Fruit fly (Drosophila melanogaster) whole organism, wandering third instar larva: ENCODE measurements around the gene CG12259.
A peak's percentile ranks its signal among the peaks of the same experiment; 100 is the strongest.

Experiments used
- Abd-B ChIP-seq: fragments of >200 bp; optimal IDR thresholded peaks from 2 replicates; lab custom pipeline; 2017; ENCODE audit warnings: missing biosample characterization, missing genetic modification characterization
- CG32264 ChIP-seq: fragments of 200-800 bp; sonication (Bioruptor generic); optimal IDR thresholded peaks from 2 replicates; lab custom pipeline; 2016; ENCODE audit warnings: missing biosample characterization, missing genetic modification characterization
- CG9705 ChIP-seq: fragments of 200-800 bp; sonication (Bioruptor generic); optimal IDR thresholded peaks from 2 replicates; lab custom pipeline; 2018; ENCODE audit warnings: missing biosample characterization, mild to moderate bottlenecking, missing genetic modification characterization
- CrebA ChIP-seq: fragments of 200-800 bp; sonication (Bioruptor generic); optimal IDR thresholded peaks from 2 replicates; lab custom pipeline; 2016; ENCODE audit warnings: missing biosample characterization, mild to moderate bottlenecking, missing genetic modification characterization, borderline replicate concordance
- Dfd ChIP-seq: fragments of >200 bp; optimal IDR thresholded peaks from 2 replicates; lab custom pipeline; 2017; ENCODE audit warnings: missing biosample characterization, missing genetic modification characterization
- Dif ChIP-seq: fragments of 200-275, 200-300 bp; sonication (Bioruptor generic); optimal IDR thresholded peaks from 2 replicates; lab custom pipeline; 2018; ENCODE audit warnings: missing biosample characterization, missing genetic modification characterization; ENCODE audit not compliant: partially characterized antibody
- GATAd ChIP-seq: sonication (Bioruptor generic); optimal IDR thresholded peaks from 2 replicates; lab custom pipeline; 2016; ENCODE audit warnings: missing biosample characterization, missing genetic modification characterization
- HLH106 ChIP-seq: fragments of 200-800 bp; optimal IDR thresholded peaks from 3 replicates; lab custom pipeline; 2019; ENCODE audit warnings: missing biosample characterization, mild to moderate bottlenecking, missing genetic modification characterization, moderate library complexity
- Hnf4 ChIP-seq: fragments of 200-800 bp; sonication (Bioruptor generic); optimal IDR thresholded peaks from 2 replicates; lab custom pipeline; 2016; ENCODE audit warnings: missing biosample characterization, mild to moderate bottlenecking, missing genetic modification characterization
- Hr78 ChIP-seq: fragments of >200 bp; optimal IDR thresholded peaks from 2 replicates; lab custom pipeline; 2017; ENCODE audit warnings: missing biosample characterization, missing genetic modification characterization
- Hr83 ChIP-seq: fragments of 200-300 bp; sonication (Bioruptor generic); optimal IDR thresholded peaks from 2 replicates; lab custom pipeline; 2016; ENCODE audit warnings: missing biosample characterization, mild to moderate bottlenecking, missing genetic modification characterization, moderate library complexity; ENCODE audit not compliant: poor library complexity, severe bottlenecking
- Jra ChIP-seq: sonication (Bioruptor generic); optimal IDR thresholded peaks from 2 replicates; lab custom pipeline; 2016; ENCODE audit warnings: missing biosample characterization, missing genetic modification characterization
- Mio ChIP-seq: sonication (Bioruptor generic); optimal IDR thresholded peaks from 2 replicates; lab custom pipeline; 2016; ENCODE audit warnings: missing biosample characterization, missing genetic modification characterization
- Myc ChIP-seq: fragments of >200 bp; optimal IDR thresholded peaks from 2 replicates; lab custom pipeline; 2017
- N ChIP-seq: fragments of >200 bp; optimal IDR thresholded peaks from 2 replicates; lab custom pipeline; 2018; ENCODE audit warnings: missing biosample characterization, missing external identifiers, missing genetic modification characterization
- OdsH ChIP-seq: fragments of 200-800 bp; sonication (Bioruptor generic); optimal IDR thresholded peaks from 2 replicates; lab custom pipeline; 2016; ENCODE audit warnings: missing biosample characterization, mild to moderate bottlenecking, missing genetic modification characterization
- Rel ChIP-seq, 2 experiments: fragments of 200-800 bp; sonication (Bioruptor generic) in 1 of 2; optimal IDR thresholded peaks; 2 replicates in 1 of 2; 3 replicates in 1 of 2; lab custom pipeline; 2016 to 2019; ENCODE audit warnings: mild to moderate bottlenecking in 2 of 2, missing biosample characterization in 2 of 2, missing genetic modification characterization in 2 of 2, moderate library complexity in 1 of 2
- Sp1 ChIP-seq: fragments of 200-800 bp; sonication (Bioruptor generic); optimal IDR thresholded peaks from 3 replicates; lab custom pipeline; 2019; ENCODE audit warnings: missing biosample characterization, mild to moderate bottlenecking, missing genetic modification characterization, moderate library complexity
- Vsx2 ChIP-seq: fragments of 200-300, 225-300 bp; sonication (Bioruptor generic); optimal IDR thresholded peaks from 2 replicates; lab custom pipeline; 2018; ENCODE audit warnings: missing biosample characterization, missing genetic modification characterization; ENCODE audit not compliant: partially characterized antibody
- br ChIP-seq: fragments of 200-800 bp; sonication (Bioruptor generic); optimal IDR thresholded peaks from 2 replicates; lab custom pipeline; 2016; ENCODE audit warnings: missing biosample characterization, missing genetic modification characterization
- brk ChIP-seq: fragments of 200-800 bp; sonication (Bioruptor generic); optimal IDR thresholded peaks from 2 replicates; lab custom pipeline; 2016; ENCODE audit warnings: missing biosample characterization, mild to moderate bottlenecking, missing genetic modification characterization
- dl ChIP-seq, 2 experiments: fragments of 175-275, 200-275 bp in 1 of 2; fragments of 200-275 bp in 1 of 2; sonication (Bioruptor generic); optimal IDR thresholded peaks; lab custom pipeline; 2018; ENCODE audit warnings: mild to moderate bottlenecking in 2 of 2, missing biosample characterization in 2 of 2, missing genetic modification characterization in 2 of 2, moderate library complexity in 2 of 2; ENCODE audit not compliant: partially characterized antibody in 2 of 2, insufficient read depth in 1 of 2
- dmrt93B ChIP-seq: fragments of 200-800 bp; sonication (Bioruptor generic); optimal IDR thresholded peaks from 2 replicates; lab custom pipeline; 2018; ENCODE audit warnings: missing biosample characterization, mild to moderate bottlenecking, missing genetic modification characterization
- dsf ChIP-seq: sonication (Bioruptor generic); optimal IDR thresholded peaks from 2 replicates; lab custom pipeline; 2016; ENCODE audit warnings: missing biosample characterization, missing genetic modification characterization, borderline replicate concordance
- ey ChIP-seq: fragments of 200-800 bp; sonication (Bioruptor generic); optimal IDR thresholded peaks from 2 replicates; lab custom pipeline; 2016; ENCODE audit warnings: missing biosample characterization, missing genetic modification characterization
- foxo ChIP-seq, 2 experiments: fragments of 200-800 bp; sonication (Bioruptor generic); optimal IDR thresholded peaks; 2 replicates in 1 of 2; 3 replicates in 1 of 2; lab custom pipeline; 2016 to 2017; ENCODE audit warnings: missing biosample characterization in 2 of 2, missing genetic modification characterization in 2 of 2
- fru ChIP-seq: fragments of 200-800 bp; sonication (Bioruptor generic); optimal IDR thresholded peaks from 3 replicates; lab custom pipeline; 2016; ENCODE audit warnings: missing biosample characterization, mild to moderate bottlenecking, missing genetic modification characterization
- h ChIP-seq: fragments of 200-800 bp; sonication (Bioruptor generic); optimal IDR thresholded peaks from 3 replicates; lab custom pipeline; 2016; ENCODE audit warnings: missing biosample characterization, mild to moderate bottlenecking, missing genetic modification characterization
- jim ChIP-seq: fragments of 175-275, 200-325 bp; sonication (Bioruptor generic); optimal IDR thresholded peaks from 2 replicates; lab custom pipeline; 2016; ENCODE audit warnings: missing biosample characterization, mild to moderate bottlenecking, missing genetic modification characterization
- lola ChIP-seq: fragments of >200 bp; optimal IDR thresholded peaks from 2 replicates; lab custom pipeline; 2017; ENCODE audit warnings: missing biosample characterization, missing genetic modification characterization
- pan ChIP-seq: fragments of >200 bp; optimal IDR thresholded peaks from 2 replicates; lab custom pipeline; 2017
- psq ChIP-seq: fragments of 200-800 bp; sonication (Bioruptor generic); optimal IDR thresholded peaks from 3 replicates; lab custom pipeline; 2017; ENCODE audit warnings: missing biosample characterization, mild to moderate bottlenecking, missing genetic modification characterization, moderate library complexity
- rgr ChIP-seq: fragments of 200-800 bp; sonication (Bioruptor generic); optimal IDR thresholded peaks from 3 replicates; lab custom pipeline; 2016; ENCODE audit warnings: missing biosample characterization, mild to moderate bottlenecking, missing genetic modification characterization
- sage ChIP-seq: fragments of 200-800 bp; sonication (Bioruptor generic); optimal IDR thresholded peaks from 2 replicates; lab custom pipeline; 2016; ENCODE audit warnings: missing biosample characterization, mild to moderate bottlenecking, missing genetic modification characterization
- sv ChIP-seq: fragments of 200-800 bp; sonication (Bioruptor generic); optimal IDR thresholded peaks from 3 replicates; lab custom pipeline; 2016; ENCODE audit warnings: missing biosample characterization, missing genetic modification characterization
- tai ChIP-seq: sonication (Bioruptor generic); optimal IDR thresholded peaks from 2 replicates; lab custom pipeline; 2016; ENCODE audit warnings: missing biosample characterization, missing genetic modification characterization
- usp ChIP-seq: fragments of >200 bp; optimal IDR thresholded peaks from 2 replicates; lab custom pipeline; 2017; ENCODE audit warnings: missing biosample characterization, missing genetic modification characterization
- woc ChIP-seq: sonication (Bioruptor generic); optimal IDR thresholded peaks from 2 replicates; lab custom pipeline; 2016; ENCODE audit warnings: missing biosample characterization, mild to moderate bottlenecking, missing genetic modification characterization

Gene CG12259

DNA sequence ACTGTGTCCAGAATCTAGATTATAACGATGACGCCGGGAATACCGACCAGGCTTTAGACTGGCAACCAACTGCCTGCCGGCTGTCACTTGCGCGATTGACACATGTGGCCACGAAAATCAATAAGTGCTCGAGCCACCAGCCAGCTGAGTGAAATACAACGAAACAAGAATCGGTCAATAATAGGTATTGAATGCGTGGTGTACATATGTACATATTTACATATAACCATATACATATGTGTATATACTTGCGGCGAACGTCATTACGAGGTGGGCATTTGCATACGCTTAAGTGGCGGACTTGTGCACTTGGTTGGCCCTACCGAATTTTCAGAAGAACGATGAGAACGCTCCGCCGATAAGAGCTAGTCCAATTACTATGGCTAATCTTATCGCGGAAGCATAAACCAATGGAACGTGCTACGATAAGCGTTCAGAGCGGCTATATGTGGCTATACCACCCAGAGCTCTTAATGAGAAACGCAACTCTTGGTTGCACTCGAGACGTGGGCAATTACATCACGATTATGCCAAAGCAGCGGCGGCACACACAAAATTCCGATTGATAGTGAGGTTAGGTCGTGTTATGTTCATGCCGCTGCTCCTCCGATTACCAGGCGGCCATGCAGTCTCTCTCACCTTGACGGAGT lies 25.8 kb upstream of the CG12259 start:
- no peak for TF ChIP-seq dl (GFP tag; optimal IDR thresholded peaks at IDR 0.05; lab: Kevin White, UChicago; ENCODE audit: insufficient read depth in 1 of 2, partially characterized antibody in 2 of 2)
- TF ChIP-seq dsf: no peak
- TF ChIP-seq h: peak; percentile 48
- TF ChIP-seq usp (GFP tag; lab: Kevin White, UChicago): no peak
- TF ChIP-seq CG32264 (GFP tag; lab: Kevin White, UChicago): no peak
- no peak for TF ChIP-seq Jra (GFP tag; lab: Kevin White, UChicago)
- no peak for TF ChIP-seq Mio (GFP tag; lab: Kevin White, UChicago)
- no peak for TF ChIP-seq Rel (GFP tag; optimal IDR thresholded peaks at IDR 0.05; lab: Kevin White, UChicago)
- no peak for TF ChIP-seq Rel (tag; optimal IDR thresholded peaks at IDR 0.05; lab: Kevin White, UChicago)
- TF ChIP-seq rgr (GFP tag; lab: Kevin White, UChicago): peak; percentile 47
- no peak for TF ChIP-seq brk

DNA sequence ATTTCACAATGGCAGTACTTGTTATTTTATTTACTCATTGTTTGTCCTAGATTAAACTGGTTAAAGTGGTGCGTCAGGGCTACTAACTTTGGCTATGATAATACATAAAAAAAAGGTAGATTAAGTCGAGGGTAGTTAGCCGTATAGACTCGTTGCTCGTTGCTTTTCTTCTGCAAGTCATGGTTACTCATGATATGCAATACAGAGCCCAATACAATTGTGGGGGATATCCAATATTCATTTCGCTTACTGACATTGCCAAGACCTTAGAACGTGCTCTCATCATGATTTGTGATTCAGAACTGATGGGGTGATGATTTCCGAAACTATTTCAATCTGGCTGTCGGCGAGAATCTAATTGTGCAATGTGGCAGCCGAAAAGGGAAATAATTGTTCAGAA lies 24.5 kb upstream of the CG12259 start:
- TF ChIP-seq CG9705 (GFP tag; lab: Kevin White, UChicago): no peak
- no peak for TF ChIP-seq CrebA (GFP tag; lab: Kevin White, UChicago)
- TF ChIP-seq woc (GFP tag; lab: Kevin White, UChicago): no peak
- no peak for TF ChIP-seq GATAd (GFP tag; lab: Kevin White, UChicago)
- no peak for TF ChIP-seq Rel (GFP tag; optimal IDR thresholded peaks at IDR 0.05; lab: Kevin White, UChicago)
- peak; percentile 88 for TF ChIP-seq Rel (tag; optimal IDR thresholded peaks at IDR 0.05; lab: Kevin White, UChicago)
- TF ChIP-seq Vsx2 (GFP tag; lab: Kevin White, UChicago): no peak
- no peak for TF ChIP-seq psq (GFP tag; lab: Kevin White, UChicago)
- TF ChIP-seq, all 38 proteins: peak for 1

DNA sequence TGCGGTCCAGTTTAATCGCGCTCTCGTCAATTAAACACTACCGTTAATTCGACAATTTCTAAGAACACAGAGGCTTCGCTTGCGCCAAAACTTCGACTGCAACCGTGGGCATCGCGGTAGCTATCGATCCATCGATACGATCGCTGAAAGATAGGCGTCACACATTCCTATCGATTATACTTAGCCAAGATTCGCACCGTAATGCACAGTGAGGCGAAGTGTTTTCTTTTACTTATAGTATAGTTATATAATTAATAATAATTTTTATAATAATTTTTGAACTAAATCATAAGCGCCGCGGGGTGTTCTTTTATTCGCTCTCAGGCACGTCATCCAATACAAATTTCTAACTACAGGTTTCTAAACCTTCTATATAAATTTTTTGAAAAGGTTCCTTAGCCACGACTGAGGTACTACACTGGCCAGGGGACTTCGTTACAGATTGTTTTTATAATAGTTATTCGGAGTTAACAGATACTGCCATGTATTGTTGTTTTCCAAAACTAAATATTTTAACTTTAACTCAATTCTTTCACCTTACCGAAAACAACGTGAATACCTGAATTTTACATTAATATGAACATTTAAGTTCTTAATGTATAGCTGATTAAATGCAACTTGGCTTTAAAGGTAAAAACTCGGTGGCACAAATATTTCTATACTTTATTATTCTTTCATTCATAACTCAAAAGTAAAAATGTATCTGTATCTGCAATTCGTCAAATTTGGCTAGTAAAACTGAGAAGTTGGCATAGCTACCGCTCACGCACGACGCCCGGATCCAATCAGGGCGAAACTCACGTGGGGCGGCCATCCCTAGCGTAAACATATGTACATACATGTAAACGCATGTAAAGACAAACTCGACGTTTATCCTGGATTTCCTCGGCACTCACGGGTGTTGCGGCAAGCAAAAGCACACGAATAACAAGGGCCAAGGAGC lies 17.1 kb upstream of the CG12259 start, which contains the start of the genes NSD and BOD1:
Gene NSD (minus strand): TSS at position 102 of the 943 bp plus-strand sequence.
Gene BOD1 (plus strand): TSS at position 494 of the 943 bp plus-strand sequence.
- TF ChIP-seq CG9705 (GFP tag; lab: Kevin White, UChicago): no peak
- TF ChIP-seq Abd-B: no peak
- TF ChIP-seq rgr (GFP tag; lab: Kevin White, UChicago): peak; percentile 23
- no peak for TF ChIP-seq fru (GFP tag; lab: Kevin White, UChicago)
- TF ChIP-seq Dfd (GFP tag; lab: Kevin White, UChicago): no peak
- no peak for TF ChIP-seq usp (GFP tag; lab: Kevin White, UChicago)
- TF ChIP-seq Rel (GFP tag; optimal IDR thresholded peaks at IDR 0.05; lab: Kevin White, UChicago): no peak
- TF ChIP-seq Rel (tag; optimal IDR thresholded peaks at IDR 0.05; lab: Kevin White, UChicago): no peak
- peak; percentile 67 for TF ChIP-seq HLH106 (tag; lab: Kevin White, UChicago)
- TF ChIP-seq brk: no peak
- TF ChIP-seq br (GFP tag; lab: Kevin White, UChicago): peak; percentile 13
- TF ChIP-seq h: peak; percentile 20
- TF ChIP-seq CrebA (GFP tag; lab: Kevin White, UChicago): no peak
- no peak for TF ChIP-seq Sp1
- TF ChIP-seq psq (GFP tag; lab: Kevin White, UChicago): no peak
- TF ChIP-seq sv (GFP tag; lab: Kevin White, UChicago): peak; percentile 9
- no peak for TF ChIP-seq Vsx2 (GFP tag; lab: Kevin White, UChicago)
- no peak for TF ChIP-seq dmrt93B (GFP tag; lab: Kevin White, UChicago)
- TF ChIP-seq GATAd (GFP tag; lab: Kevin White, UChicago): no peak
- TF ChIP-seq Hr78 (GFP tag; lab: Kevin White, UChicago): no peak
- TF ChIP-seq Mio (GFP tag; lab: Kevin White, UChicago): no peak
- peak in 1 of 2 experiments; percentile 57 for TF ChIP-seq foxo (GFP tag; optimal IDR thresholded peaks at IDR 0.05; lab: Kevin White, UChicago)
- TF ChIP-seq OdsH (GFP tag; lab: Kevin White, UChicago): no peak
- no peak for TF ChIP-seq CG32264 (GFP tag; lab: Kevin White, UChicago)
- TF ChIP-seq jim (GFP tag; lab: Kevin White, UChicago): peak; percentile 1
- TF ChIP-seq sage: no peak
- TF ChIP-seq ey (GFP tag; lab: Kevin White, UChicago): no peak
- peak; percentile 88 for TF ChIP-seq Myc
- no peak for TF ChIP-seq tai
- no peak for TF ChIP-seq lola (GFP tag; lab: Kevin White, UChicago)
- TF ChIP-seq Dif (GFP tag; lab: Kevin White, UChicago): peak; percentile 11
- no peak for TF ChIP-seq dsf
- TF ChIP-seq Hr83 (GFP tag; lab: Kevin White, UChicago): peak; percentile 78
- TF ChIP-seq pan: no peak
- TF ChIP-seq N (GFP tag; lab: Kevin White, UChicago): no peak
- no peak for TF ChIP-seq dl (GFP tag; optimal IDR thresholded peaks at IDR 0.05; lab: Kevin White, UChicago; ENCODE audit: insufficient read depth in 1 of 2, partially characterized antibody in 2 of 2)
- no peak for TF ChIP-seq Hnf4 (GFP tag; lab: Kevin White, UChicago)
- no peak for TF ChIP-seq woc (GFP tag; lab: Kevin White, UChicago)
- no peak for TF ChIP-seq Jra (GFP tag; lab: Kevin White, UChicago)
- TF ChIP-seq, all 38 proteins: peak for 10
